Fruit fly (Drosophila melanogaster): ENCODE results near the gene CG12470.

DNA sequence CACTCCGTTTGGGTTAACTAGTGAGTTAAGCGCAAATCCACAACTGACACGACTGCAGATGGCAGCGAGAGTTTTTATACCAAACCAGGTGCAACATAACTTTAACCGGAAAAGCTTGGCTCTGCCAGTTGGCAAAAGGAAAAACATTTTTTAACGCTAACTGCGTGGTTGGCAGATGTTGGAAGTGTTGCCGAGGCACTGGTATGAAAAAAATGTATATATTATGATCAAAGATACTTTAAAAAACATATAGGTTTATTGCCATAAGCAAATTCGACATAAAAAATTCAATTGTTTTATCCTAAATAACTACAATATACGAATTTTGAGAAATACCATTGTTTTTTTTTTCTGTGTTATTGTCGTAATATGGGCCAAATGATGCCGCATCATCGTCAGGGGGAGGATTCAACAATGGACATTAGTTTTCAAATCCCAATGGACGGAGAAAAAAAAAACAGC is 40.5 kb upstream of the CG12470 start, which contains the start of gene CG13376:
- TF ChIP-seq insv (optimal IDR thresholded peaks at IDR 0.05) (no peak), psq (optimal IDR thresholded peaks at IDR 0.05) (no peak), h (optimal IDR thresholded peaks at IDR 0.05) (no peak), ttk (optimal IDR thresholded peaks at IDR 0.05) (no peak), Myc (optimal IDR thresholded peaks at IDR 0.05) (no peak), Sin3A (optimal IDR thresholded peaks at IDR 0.05) (no peak)
